Worm (Caenorhabditis elegans): ENCODE data around the gene F53F4.11.

- no peak for TF ChIP-seq W03F9.2 (tag; optimal IDR thresholded peaks at IDR 0.05)
- no peak for TF ChIP-seq dao-5 (tag; optimal IDR thresholded peaks at IDR 0.05)
These were observed 22.9 kb upstream of the F53F4.11 start for ce11 chrV:13647185-13647584.

All from whole organism, L4/young adult.